Worm (Caenorhabditis elegans): ENCODE data around the gene F37A8.5.
A peak's percentile ranks its signal among the peaks of the same experiment; 100 is the strongest.

The F37A8.5 gene

DNA sequence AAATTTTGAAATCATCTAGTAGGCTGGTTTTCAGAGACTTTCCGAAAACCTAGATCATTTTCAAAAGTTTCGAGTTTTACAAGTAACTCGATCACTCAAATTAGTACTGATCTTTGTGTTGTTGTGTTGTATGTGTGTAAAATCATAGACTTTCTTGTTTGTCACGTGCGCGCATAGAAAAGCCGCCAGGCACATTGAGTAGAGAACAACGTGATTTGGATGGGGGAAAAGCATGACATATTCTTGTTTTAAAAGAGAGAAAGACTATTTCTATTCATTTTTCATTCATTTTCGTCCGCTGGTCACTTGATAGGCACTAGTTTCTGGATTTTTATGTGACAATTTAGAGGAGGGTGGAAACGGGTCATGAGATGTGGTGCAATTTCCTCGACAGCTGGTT is 2.2 kb upstream of the F37A8.5 start (continued):
- TF ChIP-seq hlh-30 (tag; optimal IDR thresholded peaks at IDR 0.05; ENCODE audit: insufficient read depth) = peak; percentile 96
- TF ChIP-seq ama-1 (optimal IDR thresholded peaks at IDR 0.05) = peak; percentile 27
- TF ChIP-seq ztf-7 (tag; optimal IDR thresholded peaks at IDR 0.05) = no peak
- no peak for TF ChIP-seq F49E8.2 (tag; optimal IDR thresholded peaks at IDR 0.05; ENCODE audit: borderline replicate concordance)
- no peak for TF ChIP-seq dve-1 (tag; optimal IDR thresholded peaks at IDR 0.05; ENCODE audit: insufficient read depth)
- no peak for TF ChIP-seq ceh-82 (tag; optimal IDR thresholded peaks at IDR 0.05)
- TF ChIP-seq nhr-42 (GFP tag; IDR thresholded peaks at IDR 0.05) = no peak
- no peak for TF ChIP-seq lin-39 (tag; optimal IDR thresholded peaks at IDR 0.05)
- TF ChIP-seq skn-1 (tag; optimal IDR thresholded peaks at IDR 0.05) = no peak
- no peak for TF ChIP-seq F10B5.3 (tag; optimal IDR thresholded peaks at IDR 0.05)
- no peak for TF ChIP-seq T20F7.1 (GFP tag; optimal IDR thresholded peaks at IDR 0.05)
- no peak for TF ChIP-seq spr-1 (tag; optimal IDR thresholded peaks at IDR 0.05)
- no peak for TF ChIP-seq ceh-44 (GFP tag; IDR thresholded peaks at IDR 0.05)
- no peak for TF ChIP-seq lin-15B (tag; optimal IDR thresholded peaks at IDR 0.05)
- no peak for TF ChIP-seq lim-7 (GFP tag; IDR thresholded peaks at IDR 0.05)
- no peak for TF ChIP-seq snpc-4 (tag; optimal IDR thresholded peaks at IDR 0.05)
- no peak for TF ChIP-seq lin-38 (GFP tag; IDR thresholded peaks at IDR 0.05)
- no peak for TF ChIP-seq fos-1 (tag; optimal IDR thresholded peaks at IDR 0.05)
- TF ChIP-seq zag-1 (tag; optimal IDR thresholded peaks at IDR 0.05) = no peak
- no peak for TF ChIP-seq zfp-2 (tag; optimal IDR thresholded peaks at IDR 0.05)
- TF ChIP-seq madf-5 (GFP tag; IDR thresholded peaks at IDR 0.05) = no peak
- TF ChIP-seq Y105C5A.15 (GFP tag; IDR thresholded peaks at IDR 0.05) = no peak
- TF ChIP-seq T26A8.4 (GFP tag; IDR thresholded peaks at IDR 0.05) = no peak; the same call in 1 of the 2 replicates
- TF ChIP-seq nhr-102 (tag; optimal IDR thresholded peaks at IDR 0.05) = no peak
- TF ChIP-seq zip-11 (GFP tag; IDR thresholded peaks at IDR 0.05) = no peak
- no peak for TF ChIP-seq mxl-2 (GFP tag; conservative IDR thresholded peaks at IDR 0.05)
- no peak for TF ChIP-seq hmg-1.1 (GFP tag; IDR thresholded peaks at IDR 0.05)
- 0 out of 2 replicates have a peak, but pooled peaks have one; percentile 20 for TF ChIP-seq dmd-6 (GFP tag; IDR thresholded peaks at IDR 0.05)
- TF ChIP-seq nhr-237 (tag; optimal IDR thresholded peaks at IDR 0.05) = no peak
- TF ChIP-seq daf-8 (GFP tag; IDR thresholded peaks at IDR 0.05) = no peak
- TF ChIP-seq mep-1 (tag; optimal IDR thresholded peaks at IDR 0.05) = peak; percentile 49
- no peak for TF ChIP-seq tag-97 (GFP tag; IDR thresholded peaks at IDR 0.05)
- TF ChIP-seq unc-39 (tag; optimal IDR thresholded peaks at IDR 0.05) = no peak
- TF ChIP-seq ceh-20 (GFP tag; IDR thresholded peaks at IDR 0.05) = no peak
- TF ChIP-seq nhr-10 (tag; optimal IDR thresholded peaks at IDR 0.05) = no peak
- peak; percentile 70 to 84 for TF ChIP-seq mdl-1 (tag; optimal IDR thresholded peaks at IDR 0.05)
- no peak for TF ChIP-seq ztf-11 (tag; optimal IDR thresholded peaks at IDR 0.05)
- no peak for TF ChIP-seq lin-29 (GFP tag; IDR thresholded peaks at IDR 0.05)
- TF ChIP-seq arid-1 (GFP tag; conservative IDR thresholded peaks at IDR 0.05) = no peak
- TF ChIP-seq mxl-3 (GFP tag; optimal IDR thresholded peaks at IDR 0.05) = peak; percentile 55
- TF ChIP-seq egl-27 (tag; optimal IDR thresholded peaks at IDR 0.05) = no peak
- TF ChIP-seq lsy-2 (tag; optimal IDR thresholded peaks at IDR 0.05) = peak in 1 of 2 experiments; percentile 69
- TF ChIP-seq dmd-8 (GFP tag; IDR thresholded peaks at IDR 0.05) = no peak
- TF ChIP-seq aly-2 (tag; optimal IDR thresholded peaks at IDR 0.05) = no peak
- no peak for TF ChIP-seq zfp-3 (GFP tag; conservative IDR thresholded peaks at IDR 0.05)
- no peak for TF ChIP-seq rbr-2 (tag; optimal IDR thresholded peaks at IDR 0.05)
- TF ChIP-seq nhr-41 (GFP tag; IDR thresholded peaks at IDR 0.05) = no peak
- TF ChIP-seq nhr-25 (tag; optimal IDR thresholded peaks at IDR 0.05; ENCODE audit: borderline replicate concordance, insufficient read depth) = no peak
- no peak for TF ChIP-seq daf-19 (GFP tag; conservative IDR thresholded peaks at IDR 0.05)
- no peak for TF ChIP-seq lin-1 (GFP tag; IDR thresholded peaks at IDR 0.05)
- TF ChIP-seq set-16 (GFP tag; IDR thresholded peaks at IDR 0.05) = no peak
- TF ChIP-seq cey-2 (tag; optimal IDR thresholded peaks at IDR 0.05; ENCODE audit: borderline replicate concordance, insufficient read depth) = no peak
- no peak for TF ChIP-seq lir-3 (tag; optimal IDR thresholded peaks at IDR 0.05)
